Fruit fly (Drosophila melanogaster): ENCODE data around the gene Bx42.

- TF ChIP-seq OdsH (GFP tag; optimal IDR thresholded peaks at IDR 0.05) (no peak), fru (GFP tag; optimal IDR thresholded peaks at IDR 0.05) (no peak), pan (optimal IDR thresholded peaks at IDR 0.05) (no peak), dsf (GFP tag; optimal IDR thresholded peaks at IDR 0.05; ENCODE audit: borderline replicate concordance) (no peak), psq (GFP tag; optimal IDR thresholded peaks at IDR 0.05) (no peak), tai (GFP tag; optimal IDR thresholded peaks at IDR 0.05) (no peak), br (GFP tag; optimal IDR thresholded peaks at IDR 0.05) (no peak), Vsx2 (GFP tag; optimal IDR thresholded peaks at IDR 0.05; ENCODE audit: partially characterized antibody) (no peak)
Observed at dm6 chrX:9106212-9106774, at the start of gene Bx42.

Measured in whole organism, wandering third instar larva.